Fruit fly (Drosophila melanogaster) whole organism, prepupa: ENCODE measurements around the gene Sfxn1-3.

Experiments used
- Blimp-1 ChIP-seq: fragments of 200-800 bp; sonication (Bioruptor generic); optimal IDR thresholded peaks from 3 replicates; lab custom pipeline; 2017; ENCODE audit warnings: missing biosample characterization, missing genetic modification characterization, mild to moderate bottlenecking, moderate library complexity, missing genetic modification reagents
- CG10631 ChIP-seq: fragments of 200-800 bp; sonication (Bioruptor generic); optimal IDR thresholded peaks from 2 replicates; lab custom pipeline; 2016; ENCODE audit warnings: missing biosample characterization, missing genetic modification characterization
- CG10669 ChIP-seq: fragments of 200-800 bp; sonication (Bioruptor generic); optimal IDR thresholded peaks from 3 replicates; lab custom pipeline; 2018; ENCODE audit warnings: missing biosample characterization, mild to moderate bottlenecking, missing genetic modification characterization, moderate library complexity
- CG11294 ChIP-seq: fragments of 200-800 bp; sonication (Bioruptor generic); IDR thresholded peaks from 2 replicates; pipeline ENCODE4 v1.3.6; 2022; ENCODE audit warnings: missing biosample characterization, missing genetic modification characterization
- CG11902 ChIP-seq: fragments of 200-800 bp; sonication (Bioruptor generic); optimal IDR thresholded peaks from 3 replicates; lab custom pipeline; 2016; ENCODE audit warnings: missing biosample characterization, missing genetic modification characterization
- CG15336 ChIP-seq: fragments of 200-800 bp; sonication (Bioruptor generic); IDR thresholded peaks from 2 replicates; pipeline ENCODE4 v1.3.6; 2022; ENCODE audit warnings: missing biosample characterization, missing genetic modification characterization
- CG1621 ChIP-seq: fragments of 200-800 bp; sonication (Bioruptor generic); optimal IDR thresholded peaks from 3 replicates; lab custom pipeline; 2018; ENCODE audit warnings: missing biosample characterization, mild to moderate bottlenecking, missing genetic modification characterization
- CG16779 ChIP-seq: fragments of 200-800 bp; sonication (Bioruptor generic); optimal IDR thresholded peaks from 3 replicates; lab custom pipeline; 2017; ENCODE audit warnings: missing biosample characterization, mild to moderate bottlenecking, missing genetic modification characterization
- CG3032 ChIP-seq: fragments of 200-800 bp; optimal IDR thresholded peaks from 2 replicates; lab custom pipeline; 2019; ENCODE audit warnings: missing biosample characterization, mild to moderate bottlenecking, missing genetic modification characterization, moderate library complexity
- CG32006 ChIP-seq: fragments of 200-800 bp; sonication (Bioruptor generic); optimal IDR thresholded peaks from 3 replicates; lab custom pipeline; 2017; ENCODE audit warnings: missing biosample characterization, mild to moderate bottlenecking, missing genetic modification characterization
- CG4318 ChIP-seq: fragments of 200-800 bp; sonication (Bioruptor generic); optimal IDR thresholded peaks from 3 replicates; lab custom pipeline; 2017; ENCODE audit warnings: missing biosample characterization, mild to moderate bottlenecking, missing genetic modification characterization
- CG8632 ChIP-seq: fragments of 200-800 bp; sonication (Bioruptor generic); optimal IDR thresholded peaks from 3 replicates; lab custom pipeline; 2016; ENCODE audit warnings: missing biosample characterization, missing genetic modification characterization
- CG9139 ChIP-seq: fragments of 200-800 bp; sonication (Bioruptor generic); optimal IDR thresholded peaks from 3 replicates; lab custom pipeline; 2017; ENCODE audit warnings: missing biosample characterization, mild to moderate bottlenecking, missing genetic modification characterization
- Eip75B ChIP-seq: fragments of 200-800 bp; sonication (Bioruptor generic); optimal IDR thresholded peaks from 3 replicates; lab custom pipeline; 2016; ENCODE audit warnings: missing biosample characterization, missing genetic modification characterization
- Eip78C ChIP-seq: fragments of 200-800 bp; sonication (Bioruptor generic); peaks from one replicate; lab custom pipeline; 2016; ENCODE audit warnings: missing biosample characterization, missing genetic modification characterization
- Ets21C ChIP-seq: fragments of 200-800 bp; sonication (Bioruptor generic); optimal IDR thresholded peaks from 3 replicates; lab custom pipeline; 2016; ENCODE audit warnings: missing biosample characterization, missing genetic modification characterization
- Ets96B ChIP-seq: fragments of 200-800 bp; optimal IDR thresholded peaks from 2 replicates; lab custom pipeline; 2019; ENCODE audit warnings: missing biosample characterization, mild to moderate bottlenecking, missing genetic modification characterization, moderate library complexity
- Gug ChIP-seq: fragments of 200-800 bp; sonication (Bioruptor generic); IDR thresholded peaks from 2 replicates; pipeline ENCODE4 v1.3.6; 2022; ENCODE audit warnings: missing biosample characterization, missing genetic modification characterization
- Hr39 ChIP-seq: fragments of 200-800 bp; sonication (Bioruptor generic); optimal IDR thresholded peaks from 2 replicates; lab custom pipeline; 2016; ENCODE audit warnings: missing biosample characterization, missing genetic modification characterization
- Hr4 ChIP-seq: fragments of 200-800 bp; sonication (Bioruptor generic); optimal IDR thresholded peaks from 3 replicates; lab custom pipeline; 2016; ENCODE audit warnings: missing biosample characterization, missing genetic modification characterization
- Lpt ChIP-seq: fragments of 200-800 bp; sonication (Bioruptor generic); optimal IDR thresholded peaks from 3 replicates; lab custom pipeline; 2016; ENCODE audit warnings: missing biosample characterization, missing genetic modification characterization
- Met ChIP-seq: fragments of 200-800 bp; sonication (Bioruptor generic); optimal IDR thresholded peaks from 3 replicates; lab custom pipeline; 2016; ENCODE audit warnings: missing biosample characterization, missing genetic modification characterization
- Smox ChIP-seq: fragments of 200-800 bp; sonication (Bioruptor generic); optimal IDR thresholded peaks from 3 replicates; lab custom pipeline; 2016; ENCODE audit warnings: missing biosample characterization, missing genetic modification characterization
- Sox102F ChIP-seq: fragments of 200-800 bp; sonication (Bioruptor generic); optimal IDR thresholded peaks from 2 replicates; lab custom pipeline; 2016; ENCODE audit warnings: missing biosample characterization, mild to moderate bottlenecking, missing genetic modification characterization
- Sox14 ChIP-seq: fragments of 200-800 bp; sonication (Bioruptor generic); optimal IDR thresholded peaks from 3 replicates; lab custom pipeline; 2016; ENCODE audit warnings: missing biosample characterization, missing genetic modification characterization
- Sox15 ChIP-seq: fragments of 200-800 bp; sonication (Bioruptor generic); optimal IDR thresholded peaks from 3 replicates; lab custom pipeline; 2016; ENCODE audit warnings: missing biosample characterization, missing genetic modification characterization
- achi ChIP-seq: fragments of 200-800 bp; sonication (Bioruptor generic); optimal IDR thresholded peaks from 3 replicates; lab custom pipeline; 2016; ENCODE audit warnings: missing biosample characterization, missing genetic modification characterization
- acj6 ChIP-seq: fragments of 200-800 bp; sonication (Bioruptor generic); optimal IDR thresholded peaks from 3 replicates; lab custom pipeline; 2016; ENCODE audit warnings: missing biosample characterization, missing genetic modification characterization
- cyc ChIP-seq: fragments of 200-800 bp; sonication (Bioruptor generic); optimal IDR thresholded peaks from 3 replicates; lab custom pipeline; 2016; ENCODE audit warnings: missing biosample characterization, missing genetic modification characterization
- dsx ChIP-seq: fragments of 200-800 bp; optimal IDR thresholded peaks from 3 replicates; lab custom pipeline; 2019; ENCODE audit warnings: missing biosample characterization, mild to moderate bottlenecking, missing genetic modification characterization, moderate library complexity; ENCODE audit not compliant: poor library complexity, severe bottlenecking
- eg ChIP-seq: fragments of 200-800 bp; sonication (Bioruptor generic); IDR thresholded peaks from 3 replicates; pipeline ENCODE4 v1.3.6; 2022; ENCODE audit warnings: missing biosample characterization, missing genetic modification characterization
- esn ChIP-seq: fragments of 200-800 bp; sonication (Bioruptor generic); optimal IDR thresholded peaks from 2 replicates; lab custom pipeline; 2016; ENCODE audit warnings: missing biosample characterization, mild to moderate bottlenecking, missing genetic modification characterization, moderate library complexity
- fkh ChIP-seq: fragments of 200-800 bp; sonication (Bioruptor generic); optimal IDR thresholded peaks from 3 replicates; lab custom pipeline; 2017; ENCODE audit warnings: missing biosample characterization, mild to moderate bottlenecking, missing genetic modification characterization, moderate library complexity
- lz ChIP-seq: fragments of 200-800 bp; sonication (Bioruptor generic); optimal IDR thresholded peaks from 3 replicates; lab custom pipeline; 2016; ENCODE audit warnings: missing biosample characterization, missing genetic modification characterization
- net ChIP-seq: fragments of 200-800 bp; sonication (Bioruptor generic); optimal IDR thresholded peaks from 3 replicates; lab custom pipeline; 2016; ENCODE audit warnings: missing biosample characterization, missing genetic modification characterization
- pdm3 ChIP-seq: fragments of 200-800 bp; sonication (Bioruptor generic); optimal IDR thresholded peaks from 3 replicates; lab custom pipeline; 2016; ENCODE audit warnings: missing biosample characterization, missing genetic modification characterization
- salr ChIP-seq, 2 experiments: fragments of 200-800 bp; sonication (Bioruptor generic); optimal IDR thresholded peaks; 3 replicates each; lab custom pipeline; 2016 to 2018; ENCODE audit warnings: missing biosample characterization in 2 of 2, missing genetic modification characterization in 2 of 2, mild to moderate bottlenecking in 1 of 2
- ss ChIP-seq, 2 experiments: fragments of 200-800 bp; sonication (Bioruptor generic); optimal IDR thresholded peaks; 2 replicates in 1 of 2; 3 replicates in 1 of 2; lab custom pipeline; 2017 to 2018; ENCODE audit warnings: mild to moderate bottlenecking in 2 of 2, missing biosample characterization in 2 of 2, missing genetic modification characterization in 2 of 2, moderate library complexity in 1 of 2
- svp ChIP-seq: fragments of 200-800 bp; sonication (Bioruptor generic); peaks from one replicate; lab custom pipeline; 2016; ENCODE audit warnings: missing biosample characterization, missing genetic modification characterization
- topi ChIP-seq: fragments of 200-800 bp; sonication (Bioruptor generic); optimal IDR thresholded peaks from 3 replicates; lab custom pipeline; 2016; ENCODE audit warnings: missing biosample characterization, missing genetic modification characterization
- vri ChIP-seq: fragments of 200-800 bp; sonication (Bioruptor generic); optimal IDR thresholded peaks from 3 replicates; lab custom pipeline; 2016; ENCODE audit warnings: missing biosample characterization, mild to moderate bottlenecking, missing genetic modification characterization

The Sfxn1-3 gene

dm6 chr3R:4394654-4395581, 16.5 kb downstream of the Sfxn1-3 start (continued):
- TF ChIP-seq eg (GFP tag; lab: Robert Waterston, UW) (peak; percentile 96), CG15336 (GFP tag; lab: Robert Waterston, UW) (peak; percentile 97), acj6 (GFP tag; lab: Kevin White, UChicago) (peak; percentile 94), CG32006 (GFP tag; lab: Kevin White, UChicago) (peak; percentile 97), achi (GFP tag; lab: Kevin White, UChicago) (peak; percentile 93), Sox102F (GFP tag; lab: Kevin White, UChicago) (peak; percentile 96), Sox14 (peak; percentile 97), esn (GFP tag; lab: Kevin White, UChicago) (peak; percentile 96), CG3032 (tag; lab: Kevin White, UChicago) (peak; percentile 86), svp (peak; percentile 98), Eip75B (GFP tag; lab: Kevin White, UChicago) (peak; percentile 92)

dm6 chr3R:4397403-4398079, 19.1 kb downstream of the Sfxn1-3 start, which contains the start of gene CG9855:
CG9855 (minus strand) TSS chr3R:4397875.
- peak; percentile 86 for TF ChIP-seq dsx (GFP tag; lab: Kevin White, UChicago)
- TF ChIP-seq lz (GFP tag; lab: Kevin White, UChicago) = no peak
- TF ChIP-seq Blimp-1 = peak; percentile 10
- TF ChIP-seq Sox14 = peak; percentile 14
- TF ChIP-seq Eip78C (GFP tag; lab: Kevin White, UChicago) = peak; percentile 73

dm6 chr3R:4399810-4400496, 21.6 kb downstream of the Sfxn1-3 start:
- TF ChIP-seq Eip75B (GFP tag; lab: Kevin White, UChicago) = no peak
- peak; percentile 19 for TF ChIP-seq Sox15 (GFP tag; lab: Kevin White, UChicago)
- no peak for TF ChIP-seq net (GFP tag; lab: Kevin White, UChicago)
- TF ChIP-seq fkh (GFP tag; lab: Kevin White, UChicago) = peak; percentile 66
- TF ChIP-seq Gug (GFP tag; lab: Robert Waterston, UW) = no peak
- TF ChIP-seq salr (GFP tag; optimal IDR thresholded peaks at IDR 0.05; lab: Kevin White, UChicago) = peak in 1 of 2 experiments; percentile 52
- no peak for TF ChIP-seq vri (GFP tag; lab: Kevin White, UChicago)
- peak; percentile 5 for TF ChIP-seq topi (GFP tag; lab: Kevin White, UChicago)
- peak; percentile 14 for TF ChIP-seq CG10631 (GFP tag; lab: Kevin White, UChicago)
- peak; percentile 32 for TF ChIP-seq Ets21C
- TF ChIP-seq Ets96B (tag; lab: Kevin White, UChicago) = peak; percentile 7
- peak; percentile 30 for TF ChIP-seq cyc
- no peak for TF ChIP-seq CG11902 (GFP tag; lab: Kevin White, UChicago)
- TF ChIP-seq ss (GFP tag; optimal IDR thresholded peaks at IDR 0.05; lab: Kevin White, UChicago) = peak in 1 of 2 experiments; percentile 51
- TF ChIP-seq CG1621 (tag; lab: Kevin White, UChicago) = no peak
- TF ChIP-seq CG32006 (GFP tag; lab: Kevin White, UChicago) = peak; percentile 59
- peak; percentile 45 for TF ChIP-seq acj6 (GFP tag; lab: Kevin White, UChicago)
- peak; percentile 40 for TF ChIP-seq CG3032 (tag; lab: Kevin White, UChicago)
- peak; percentile 23; the same call in 1 of the 3 replicates for TF ChIP-seq eg (GFP tag; lab: Robert Waterston, UW)
- TF ChIP-seq esn (GFP tag; lab: Kevin White, UChicago) = peak; percentile 2
- TF ChIP-seq CG4318 = peak; percentile 29
- peak; percentile 65 for TF ChIP-seq Eip78C (GFP tag; lab: Kevin White, UChicago)
- peak; percentile 28 for TF ChIP-seq Met (GFP tag; lab: Kevin White, UChicago)
- peak; percentile 9 for TF ChIP-seq Hr4 (GFP tag; lab: Kevin White, UChicago)
- TF ChIP-seq achi (GFP tag; lab: Kevin White, UChicago) = peak; percentile 33
- no peak for TF ChIP-seq CG9139 (GFP tag; lab: Kevin White, UChicago)
- TF ChIP-seq CG11294 (GFP tag; lab: Robert Waterston, UW) = no peak
- peak; percentile 5 for TF ChIP-seq Lpt
- no peak for TF ChIP-seq Smox (GFP tag; lab: Kevin White, UChicago)
- TF ChIP-seq CG10669 (GFP tag; lab: Kevin White, UChicago) = no peak
- TF ChIP-seq CG16779 (tag; lab: Kevin White, UChicago) = no peak
- peak; percentile 2 for TF ChIP-seq Blimp-1
- TF ChIP-seq CG8632 (GFP tag; lab: Kevin White, UChicago) = peak; percentile 7
- peak; percentile 30 for TF ChIP-seq Hr39 (GFP tag; lab: Kevin White, UChicago)
- TF ChIP-seq pdm3 = peak; percentile 40
- TF ChIP-seq CG15336 (GFP tag; lab: Robert Waterston, UW) = no peak
